Worm (Caenorhabditis elegans) whole organism, L3 larva: ENCODE data around the gene F44E2.8.

Experiments
- ama-1 ChIP-seq: fragments of 150-350 bp; optimal IDR thresholded peaks from 2 replicates; lab custom pipeline; 2018
- ceh-16 ChIP-seq: sonication (generic microtip); optimal IDR thresholded peaks from 2 replicates; lab custom pipeline; 2017; ENCODE audit warnings: missing biosample characterization, missing genetic modification characterization
- nhr-12 ChIP-seq: fragments of 150-350 bp; optimal IDR thresholded peaks from 2 replicates; lab custom pipeline; 2014; ENCODE audit warnings: missing biosample characterization, missing genetic modification characterization
- snpc-4 ChIP-seq: fragments of 150-350 bp; optimal IDR thresholded peaks from 2 replicates; lab custom pipeline; 2014; ENCODE audit warnings: missing biosample characterization, missing genetic modification characterization
- ztf-11 ChIP-seq: fragments of 150-350 bp; optimal IDR thresholded peaks from 2 replicates; lab custom pipeline; 2014; ENCODE audit warnings: missing biosample characterization, missing genetic modification characterization

DNA sequence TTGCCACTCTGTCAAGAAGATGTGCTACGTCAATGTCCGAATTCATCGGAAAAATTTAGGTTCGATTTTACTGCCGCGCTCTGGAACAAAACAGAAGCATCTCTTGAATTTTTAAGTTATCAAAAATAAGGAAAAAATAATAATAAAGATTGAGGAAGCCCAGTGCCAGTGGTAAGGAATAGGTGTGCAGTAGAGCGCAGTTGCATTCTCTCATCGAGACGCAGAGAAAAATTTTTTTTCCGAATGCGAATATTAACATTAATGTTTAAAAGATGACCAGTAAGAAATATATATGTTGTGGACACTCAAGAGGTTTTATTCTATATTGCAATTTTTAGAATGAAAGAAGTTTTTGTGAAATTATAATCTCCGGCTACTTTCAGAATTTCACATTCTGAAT lies 2.0 kb downstream of the F44E2.8 start:
- no peak for TF ChIP-seq ama-1 (lab: Kevin White, UChicago)
- no peak for TF ChIP-seq ceh-16 (tag; lab: Kevin White, UChicago)
- TF ChIP-seq nhr-12, result no peak
- peak; percentile 44 for TF ChIP-seq snpc-4 (tag; lab: Kevin White, UChicago)
- TF ChIP-seq ztf-11 (tag; lab: Kevin White, UChicago), result no peak
